3 fruit fly cellular contexts compared by ENCODE assay signal in the genomic region with DNA sequence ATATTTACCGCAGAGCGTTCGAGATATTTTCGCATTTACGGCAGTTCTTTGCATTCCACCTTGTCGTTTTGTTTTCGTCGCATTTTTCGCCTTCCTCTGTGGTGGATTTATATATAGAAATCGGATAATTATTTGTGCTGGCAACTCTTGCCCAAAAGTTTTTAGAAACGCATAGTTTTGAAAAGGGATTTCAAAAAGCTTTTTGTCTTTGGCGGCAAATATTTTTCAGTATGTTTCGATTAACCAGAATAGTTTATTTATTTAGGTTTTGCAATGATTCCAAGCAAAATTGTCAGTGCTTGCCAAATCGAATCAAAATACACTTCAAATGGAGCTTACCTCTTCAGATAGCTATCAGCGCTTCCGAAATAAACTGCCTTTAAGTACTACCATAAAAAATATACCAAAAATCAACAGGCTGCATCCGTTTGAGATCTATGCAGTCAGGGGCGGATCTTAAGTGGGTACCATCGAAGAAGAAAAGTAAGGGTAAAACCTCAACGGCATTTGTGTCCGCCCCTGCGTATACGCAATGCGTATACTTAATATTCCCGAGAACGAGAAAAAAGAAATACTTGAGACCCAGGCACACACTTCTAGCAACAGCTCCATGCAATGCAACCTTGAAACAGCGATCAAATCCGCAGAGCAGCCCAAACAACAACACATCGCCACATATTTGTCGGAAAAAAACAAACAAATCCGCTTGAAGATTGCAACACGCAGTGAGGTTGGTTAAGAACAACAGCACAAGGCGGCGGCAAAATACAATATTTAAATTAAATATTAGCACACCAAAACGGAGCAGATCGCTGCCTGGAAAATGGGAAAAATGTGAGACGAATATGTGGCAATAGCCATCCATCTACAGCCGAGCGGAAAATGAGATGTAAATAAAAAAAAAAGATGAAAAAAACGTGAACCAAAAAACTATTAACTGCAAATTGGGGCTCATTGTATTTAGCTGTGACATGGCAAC.
A peak's percentile ranks its signal among the peaks of the same experiment; 100 is the strongest.
TF ChIP-seq lines count a peak whose summit lies in the region.

A gene (minus strand): TSS at position 51 of the 979 bp plus-strand sequence.

- no peak for TF ChIP-seq CTCF in whole organism, embryonic (GFP tag; optimal IDR thresholded peaks at IDR 0.05; lab: Kevin White, UChicago)

TF ChIP-seq in whole organism, adult, 20 proteins besides CTCF, POLR2A, EP300 and RAD21:
- no peak for TF ChIP-seq CG1620 (GFP tag; optimal IDR thresholded peaks at IDR 0.05; lab: Kevin White, UChicago)
- peak; percentile 62 for TF ChIP-seq kay (GFP tag; lab: Kevin White, UChicago; ENCODE audit: borderline replicate concordance)

TF ChIP-seq in whole organism, embryonic, 481 proteins besides CTCF, POLR2A, EP300 and RAD21 (continues in another document):
- TF ChIP-seq hkb (optimal IDR thresholded peaks at IDR 0.05; lab: Kevin White, UChicago) (no peak), hkb (GFP tag; IDR thresholded peaks at IDR 0.05; lab: Robert Waterston, UW) (peak; percentile 39; the same call in 1 of the 2 replicates), gcm (GFP tag; optimal IDR thresholded peaks at IDR 0.05; lab: Kevin White, UChicago) (no peak), Mes4 (GFP tag; optimal IDR thresholded peaks at IDR 0.05; lab: Kevin White, UChicago) (no peak), Atf6 (GFP tag; IDR thresholded peaks at IDR 0.05; lab: Robert Waterston, UW) (no peak; the same call in 1 of the 2 replicates), Dfd (GFP tag; optimal IDR thresholded peaks at IDR 0.05; lab: Kevin White, UChicago) (no peak), CG11456 (GFP tag; IDR thresholded peaks at IDR 0.05; lab: Robert Waterston, UW) (0 out of 3 replicates have a peak, but pooled peaks have one; percentile 18), gem (tag; optimal IDR thresholded peaks at IDR 0.05; lab: Kevin White, UChicago) (no peak), nerfin-2 (GFP tag; IDR thresholded peaks at IDR 0.05; lab: Robert Waterston, UW; ENCODE audit: partially characterized antibody) (no peak), CG12769 (tag; optimal IDR thresholded peaks at IDR 0.05; lab: Kevin White, UChicago) (peak; percentile 42), CG8359 (GFP tag; optimal IDR thresholded peaks at IDR 0.05; lab: Kevin White, UChicago; ENCODE audit: borderline replicate concordance) (no peak), ssp (GFP tag; IDR thresholded peaks at IDR 0.05; lab: Robert Waterston, UW) (no peak), bsh (GFP tag; optimal IDR thresholded peaks at IDR 0.05; lab: Kevin White, UChicago) (no peak), yki (optimal IDR thresholded peaks at IDR 0.05; lab: Kevin White, UChicago) (no peak), CG1603 (tag; optimal IDR thresholded peaks at IDR 0.05; lab: Kevin White, UChicago) (no peak), Atf3 (GFP tag; optimal IDR thresholded peaks at IDR 0.05; lab: Kevin White, UChicago) (no peak), CG1602 (GFP tag; optimal IDR thresholded peaks at IDR 0.05; lab: Kevin White, UChicago) (no peak), CG8388 (GFP tag; optimal IDR thresholded peaks at IDR 0.05; lab: Kevin White, UChicago) (no peak), Gug (GFP tag; IDR thresholded peaks at IDR 0.05; lab: Robert Waterston, UW) (0 out of 4 replicates have a peak, but pooled peaks have one; percentile 15), CG13624 (GFP tag; optimal IDR thresholded peaks at IDR 0.05; lab: Kevin White, UChicago) (no peak), CG6254 (GFP tag; optimal IDR thresholded peaks at IDR 0.05; lab: Kevin White, UChicago) (no peak), eyg (GFP tag; optimal IDR thresholded peaks at IDR 0.05; lab: Kevin White, UChicago) (no peak), Nf-YA (GFP tag; IDR thresholded peaks at IDR 0.05; lab: Robert Waterston, UW) (no peak), CG6689 (GFP tag; IDR thresholded peaks at IDR 0.05; lab: Robert Waterston, UW) (0 out of 2 replicates have a peak, but pooled peaks have one; percentile 10), odd (GFP tag; optimal IDR thresholded peaks at IDR 0.05; lab: Kevin White, UChicago) (no peak), lilli (GFP tag; optimal IDR thresholded peaks at IDR 0.05; lab: Kevin White, UChicago) (no peak), Hsf (GFP tag; optimal IDR thresholded peaks at IDR 0.05; lab: Kevin White, UChicago) (no peak), Ravus (GFP tag; IDR thresholded peaks at IDR 0.05; lab: Robert Waterston, UW) (no peak), Hr3 (GFP tag; optimal IDR thresholded peaks at IDR 0.05; lab: Kevin White, UChicago) (no peak), MTF-1 (GFP tag; optimal IDR thresholded peaks at IDR 0.05; lab: Kevin White, UChicago; ENCODE audit: borderline replicate concordance) (no peak), exex (tag; optimal IDR thresholded peaks at IDR 0.05; lab: Kevin White, UChicago) (no peak), CG13894 (tag; optimal IDR thresholded peaks at IDR 0.05; lab: Kevin White, UChicago) (no peak), nom (GFP tag; optimal IDR thresholded peaks at IDR 0.05; lab: Kevin White, UChicago) (no peak), btn (GFP tag; optimal IDR thresholded peaks at IDR 0.05; lab: Kevin White, UChicago) (no peak), trh (GFP tag; optimal IDR thresholded peaks at IDR 0.05; lab: Kevin White, UChicago) (no peak), cwo (GFP tag; optimal IDR thresholded peaks at IDR 0.05; lab: Kevin White, UChicago) (no peak), pnt (GFP tag; optimal IDR thresholded peaks at IDR 0.05; lab: Kevin White, UChicago) (no peak), maf-S (GFP tag; optimal IDR thresholded peaks at IDR 0.05; lab: Kevin White, UChicago) (no peak)

TF ChIP-seq in whole organism, pupa, 21 proteins besides CTCF, POLR2A, EP300 and RAD21:
- TF ChIP-seq CG14655 (GFP tag; optimal IDR thresholded peaks at IDR 0.05; lab: Kevin White, UChicago), result no peak
- 0 out of 3 replicates have a peak, but pooled peaks have one; percentile 21 for TF ChIP-seq fd96Ca (GFP tag; IDR thresholded peaks at IDR 0.05; lab: Robert Waterston, UW)
